Fruit fly (Drosophila melanogaster) whole organism, adult: Measurements from ENCODE around the gene Cap-D2.

ENCODE experiments used
- CG12768 ChIP-seq: fragments of 200-800 bp; sonication (Bioruptor generic); optimal IDR thresholded peaks from 2 replicates; lab custom pipeline; 2017; ENCODE audit warnings: missing biosample characterization, missing genetic modification characterization, mild to moderate bottlenecking, moderate library complexity, missing genetic modification reagents
- CG1620 ChIP-seq: fragments of 200-800 bp; sonication (Bioruptor generic); optimal IDR thresholded peaks from 2 replicates; lab custom pipeline; 2016; ENCODE audit warnings: missing biosample characterization, missing genetic modification characterization
- CG33017 ChIP-seq: fragments of 200-800 bp; sonication (Bioruptor generic); optimal IDR thresholded peaks from 2 replicates; lab custom pipeline; 2018; ENCODE audit warnings: missing biosample characterization, mild to moderate bottlenecking, missing genetic modification characterization, moderate library complexity
- CG5204 ChIP-seq: fragments of 200-800 bp; sonication (Bioruptor generic); optimal IDR thresholded peaks from 2 replicates; lab custom pipeline; 2016; ENCODE audit warnings: missing biosample characterization, missing genetic modification characterization
- CG7045 ChIP-seq: fragments of 200-800 bp; sonication (Bioruptor generic); optimal IDR thresholded peaks from 2 replicates; lab custom pipeline; 2017; ENCODE audit warnings: missing biosample characterization, mild to moderate bottlenecking, missing genetic modification characterization
- Hr96 ChIP-seq: fragments of 200-800 bp; sonication (Bioruptor generic); optimal IDR thresholded peaks from 2 replicates; lab custom pipeline; 2016; ENCODE audit warnings: missing biosample characterization, missing genetic modification characterization
- Mnt ChIP-seq: fragments of 200-800 bp; sonication (Bioruptor generic); optimal IDR thresholded peaks from 2 replicates; lab custom pipeline; 2016; ENCODE audit warnings: missing biosample characterization, mild to moderate bottlenecking, missing genetic modification characterization
- bab1 ChIP-seq: fragments of 200-800 bp; sonication (Bioruptor generic); optimal IDR thresholded peaks from 3 replicates; lab custom pipeline; 2019; ENCODE audit warnings: missing biosample characterization, mild to moderate bottlenecking, missing genetic modification characterization, moderate library complexity
- kay ChIP-seq: fragments of 200-800 bp; sonication (Bioruptor generic); peaks from one replicate; lab custom pipeline; 2016; ENCODE audit warnings: missing biosample characterization, missing genetic modification characterization, borderline replicate concordance
- ovo ChIP-seq: fragments of 200-800 bp; sonication (Bioruptor generic); optimal IDR thresholded peaks from 2 replicates; lab custom pipeline; 2016; ENCODE audit warnings: missing biosample characterization, missing genetic modification characterization
- pad ChIP-seq: fragments of 200-800 bp; sonication (Bioruptor generic); optimal IDR thresholded peaks from 3 replicates; lab custom pipeline; 2017; ENCODE audit warnings: missing biosample characterization, missing genetic modification characterization, mild to moderate bottlenecking, moderate library complexity, missing genetic modification reagents

DNA sequence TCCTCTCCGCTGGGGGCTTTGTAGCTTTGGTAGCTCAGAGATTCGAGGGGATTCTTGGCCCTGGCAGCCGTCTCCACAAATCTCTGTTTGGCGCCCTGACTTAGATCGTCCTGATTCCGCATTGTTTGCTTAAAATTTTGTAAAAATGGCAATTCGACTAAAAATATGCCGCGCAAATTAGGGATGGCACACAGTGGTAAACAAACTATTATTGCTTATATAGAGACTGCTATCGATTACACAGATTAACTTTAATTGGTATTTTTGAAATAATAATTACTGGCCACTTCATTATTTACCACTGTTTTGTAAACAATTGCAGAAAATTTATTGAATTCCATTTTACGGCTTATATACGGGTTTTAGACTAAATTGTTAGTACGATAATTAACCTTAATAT lies 49.3 kb downstream of the Cap-D2 start, which contains the start of the genes Naa40 and CG18731:
- TF ChIP-seq Hr96 (GFP tag; lab: Kevin White, UChicago), result no peak
- TF ChIP-seq CG1620 (GFP tag; lab: Kevin White, UChicago), result no peak
- no peak for TF ChIP-seq bab1 (GFP tag; lab: Kevin White, UChicago)
- TF ChIP-seq pad (GFP tag; lab: Kevin White, UChicago), result no peak
- no peak for TF ChIP-seq Mnt
- TF ChIP-seq CG7045 (GFP tag; lab: Kevin White, UChicago), result no peak
- TF ChIP-seq ovo, result no peak
- no peak for TF ChIP-seq CG12768 (GFP tag; lab: Kevin White, UChicago)
- TF ChIP-seq CG33017 (tag; lab: Kevin White, UChicago), result no peak
- TF ChIP-seq CG5204 (GFP tag; lab: Kevin White, UChicago), result no peak
- TF ChIP-seq kay, result no peak
